Worm (Caenorhabditis elegans) whole organism, L1 larva: ENCODE data around the gene F48B9.8.
A peak's percentile ranks its signal among the peaks of the same experiment; 100 is the strongest.

Experiments
- C04F5.9 ChIP-seq: sonication (generic microtip); optimal IDR thresholded peaks from 2 replicates; lab custom pipeline; 2016; ENCODE audit warnings: missing genetic modification characterization, missing compliant biosample characterization
- C34B4.2 ChIP-seq: sonication (generic microtip); optimal IDR thresholded peaks from 2 replicates; lab custom pipeline; 2017; ENCODE audit warnings: mild to moderate bottlenecking, missing genetic modification characterization, missing compliant biosample characterization
- ama-1 ChIP-seq: fragments of 150-350 bp; optimal IDR thresholded peaks from 2 replicates; lab custom pipeline; 2014
- ceh-63 ChIP-seq: fragments of 200-800 bp; sonication (Bioruptor generic); optimal IDR thresholded peaks from 2 replicates; lab custom pipeline; 2018; ENCODE audit warnings: mild to moderate bottlenecking, missing genetic modification characterization, missing compliant biosample characterization
- ceh-8 ChIP-seq: fragments of 200-800 bp; sonication (Bioruptor generic); optimal IDR thresholded peaks from 2 replicates; lab custom pipeline; 2018; ENCODE audit warnings: mild to moderate bottlenecking, missing genetic modification characterization, moderate library complexity, missing compliant biosample characterization
- ceh-82 ChIP-seq, 3 experiments: fragments of 150-350 bp in 1 of 3; sonication (generic microtip) in 2 of 3; optimal IDR thresholded peaks; 2 replicates each; lab custom pipeline; 2014 to 2017; ENCODE audit warnings: missing biosample characterization in 3 of 3, missing genetic modification characterization in 3 of 3
- ces-1 ChIP-seq: fragments of 150-350 bp; optimal IDR thresholded peaks from 2 replicates; lab custom pipeline; 2014; ENCODE audit warnings: missing biosample characterization, missing genetic modification reagents, missing genetic modification characterization
- dsc-1 ChIP-seq: sonication (generic microtip); optimal IDR thresholded peaks from 2 replicates; lab custom pipeline; 2016; ENCODE audit warnings: mild to moderate bottlenecking, missing genetic modification characterization, missing compliant biosample characterization
- efl-1 ChIP-seq, 4 experiments: fragments of 150-350 bp; optimal IDR thresholded peaks in 3 of 4; peaks in 1 of 4; 1 replicate in 1 of 4; 2 replicates in 3 of 4; lab custom pipeline; 2014; ENCODE audit warnings: missing biosample characterization in 2 of 4, missing genetic modification characterization in 2 of 4, missing genetic modification reagents in 2 of 4
- elt-3 ChIP-seq, 6 experiments: fragments of 150-350 bp in 1 of 6; sonication (generic microtip); optimal IDR thresholded peaks; 2 replicates each; lab custom pipeline; 2017 to 2018; ENCODE audit warnings: missing biosample characterization in 6 of 6, missing genetic modification characterization in 6 of 6, inconsistent platforms in 1 of 6
- fkh-10 ChIP-seq: sonication (generic microtip); optimal IDR thresholded peaks from 2 replicates; lab custom pipeline; 2017; ENCODE audit warnings: missing biosample characterization, missing genetic modification reagents, missing genetic modification characterization
- fkh-4 ChIP-seq: sonication (generic microtip); optimal IDR thresholded peaks from 2 replicates; lab custom pipeline; 2016; ENCODE audit warnings: missing compliant biosample characterization, missing genetic modification characterization, borderline replicate concordance
- fkh-8 ChIP-seq: sonication (generic microtip); optimal IDR thresholded peaks from 2 replicates; lab custom pipeline; 2016; ENCODE audit warnings: mild to moderate bottlenecking, missing genetic modification characterization, missing compliant biosample characterization
- fos-1 ChIP-seq: fragments of 150-350 bp; optimal IDR thresholded peaks from 2 replicates; lab custom pipeline; 2014; ENCODE audit warnings: missing biosample characterization, missing genetic modification characterization
- hlh-17 ChIP-seq: fragments of 200-800 bp; sonication (Bioruptor generic); optimal IDR thresholded peaks from 2 replicates; lab custom pipeline; 2018; ENCODE audit warnings: missing genetic modification characterization, mild to moderate bottlenecking, missing compliant biosample characterization, moderate library complexity, borderline replicate concordance
- hpl-2 ChIP-seq: fragments of 150-350 bp; optimal IDR thresholded peaks from 2 replicates; lab custom pipeline; 2014; ENCODE audit warnings: missing biosample characterization, missing genetic modification reagents, missing genetic modification characterization
- irx-1 ChIP-seq: sonication (generic microtip); optimal IDR thresholded peaks from 2 replicates; lab custom pipeline; 2016; ENCODE audit warnings: missing genetic modification characterization, missing compliant biosample characterization
- jun-1 ChIP-seq: fragments of 150-350 bp; optimal IDR thresholded peaks from 2 replicates; lab custom pipeline; 2014; ENCODE audit warnings: missing biosample characterization, missing genetic modification reagents, missing genetic modification characterization
- lin-14 ChIP-seq: fragments of 200-800 bp; sonication (Bioruptor generic); optimal IDR thresholded peaks from 2 replicates; lab custom pipeline; 2018; ENCODE audit warnings: mild to moderate bottlenecking, missing genetic modification characterization, moderate library complexity, missing compliant biosample characterization
- lin-39 ChIP-seq: fragments of 150-350 bp; optimal IDR thresholded peaks from 2 replicates; lab custom pipeline; 2014; ENCODE audit warnings: missing biosample characterization, missing genetic modification reagents, missing genetic modification characterization
- lir-3 ChIP-seq: sonication (generic microtip); optimal IDR thresholded peaks from 2 replicates; lab custom pipeline; 2016; ENCODE audit warnings: mild to moderate bottlenecking, missing genetic modification characterization, moderate library complexity, missing compliant biosample characterization; ENCODE audit not compliant: poor library complexity
- lsy-2 ChIP-seq, 2 experiments: fragments of 150-350 bp; optimal IDR thresholded peaks; 2 replicates each; lab custom pipeline; 2014; ENCODE audit warnings: missing biosample characterization in 2 of 2, missing genetic modification characterization in 2 of 2
- mab-9 ChIP-seq: fragments of 200-800 bp; sonication (Bioruptor generic); IDR thresholded peaks from 2 replicates; pipeline ENCODE4 v1.3.6; 2022; ENCODE audit warnings: missing genetic modification reagents, missing genetic modification characterization, missing compliant biosample characterization
- nhr-11 ChIP-seq: fragments of 150-350 bp; optimal IDR thresholded peaks from 2 replicates; lab custom pipeline; 2014; ENCODE audit warnings: missing biosample characterization, missing genetic modification characterization
- nhr-20 ChIP-seq: sonication (generic microtip); optimal IDR thresholded peaks from 2 replicates; lab custom pipeline; 2016; ENCODE audit warnings: mild to moderate bottlenecking, missing genetic modification characterization, missing compliant biosample characterization
- nhr-237 ChIP-seq: fragments of 150-350 bp; optimal IDR thresholded peaks from 2 replicates; lab custom pipeline; 2014; ENCODE audit warnings: missing biosample characterization, missing genetic modification characterization
- nhr-47 ChIP-seq: sonication (generic microtip); optimal IDR thresholded peaks from 2 replicates; lab custom pipeline; 2016; ENCODE audit warnings: mild to moderate bottlenecking, missing genetic modification characterization, moderate library complexity, missing compliant biosample characterization
- nhr-71 ChIP-seq: sonication (generic microtip); optimal IDR thresholded peaks from 2 replicates; lab custom pipeline; 2016; ENCODE audit warnings: mild to moderate bottlenecking, missing genetic modification characterization, moderate library complexity, missing compliant biosample characterization
- nhr-77 ChIP-seq: fragments of 150-350 bp; optimal IDR thresholded peaks from 2 replicates; lab custom pipeline; 2014; ENCODE audit warnings: missing biosample characterization, missing genetic modification characterization
- nhr-85 ChIP-seq: sonication (generic microtip); peaks from one replicate; lab custom pipeline; 2016; ENCODE audit warnings: missing genetic modification characterization, inconsistent platforms, missing compliant biosample characterization
- pqm-1 ChIP-seq: sonication (generic microtip); optimal IDR thresholded peaks from 3 replicates; lab custom pipeline; 2017; ENCODE audit warnings: missing biosample characterization, missing genetic modification characterization
- skn-1 ChIP-seq: fragments of 150-350 bp; optimal IDR thresholded peaks from 2 replicates; lab custom pipeline; 2014; ENCODE audit warnings: missing biosample characterization, missing genetic modification characterization
- snu-23 ChIP-seq: sonication (generic microtip); optimal IDR thresholded peaks from 2 replicates; lab custom pipeline; 2016; ENCODE audit warnings: missing genetic modification characterization, missing compliant biosample characterization
- swsn-7 ChIP-seq: sonication (generic microtip); optimal IDR thresholded peaks from 2 replicates; lab custom pipeline; 2016; ENCODE audit warnings: missing genetic modification characterization, missing compliant biosample characterization
- tbx-2 ChIP-seq: sonication (generic microtip); optimal IDR thresholded peaks from 2 replicates; lab custom pipeline; 2016; ENCODE audit warnings: missing genetic modification characterization, missing compliant biosample characterization
- unc-86 ChIP-seq: sonication (generic microtip); optimal IDR thresholded peaks from 2 replicates; lab custom pipeline; 2016; ENCODE audit warnings: missing genetic modification characterization, missing compliant biosample characterization
- unc-98 ChIP-seq: fragments of 200-800 bp; sonication (Bioruptor generic); IDR thresholded peaks from 2 replicates; pipeline ENCODE4 v1.3.6; 2022; ENCODE audit warnings: missing genetic modification characterization, missing compliant biosample characterization
- zip-4 ChIP-seq: fragments of 200-800 bp; sonication (Bioruptor generic); optimal IDR thresholded peaks from 2 replicates; lab custom pipeline; 2018; ENCODE audit warnings: mild to moderate bottlenecking, missing genetic modification characterization, moderate library complexity, missing compliant biosample characterization

The F48B9.8 gene

ce11 chrX:2144236-2144635 lies 32.0 kb downstream of the F48B9.8 start:
- peak; percentile 23 for TF ChIP-seq dsc-1
- TF ChIP-seq fkh-8 (tag; lab: Kevin White, UChicago): peak; percentile 85
- peak; percentile 54 for TF ChIP-seq nhr-71 (tag; lab: Kevin White, UChicago)
- no peak for TF ChIP-seq elt-3 (tag; optimal IDR thresholded peaks at IDR 0.05; lab: Kevin White, UChicago)
- peak; percentile 33 for TF ChIP-seq nhr-47 (tag; lab: Kevin White, UChicago)
- TF ChIP-seq lin-14 (GFP tag; lab: Kevin White, UChicago): peak; percentile 5
- no peak for TF ChIP-seq fos-1
- TF ChIP-seq ceh-8 (GFP tag; lab: Kevin White, UChicago): peak; percentile 58
- TF ChIP-seq, all 84 proteins: peak for 6

ce11 chrX:2140610-2141009 lies 35.6 kb downstream of the F48B9.8 start:
- TF ChIP-seq ceh-82 (tag; optimal IDR thresholded peaks at IDR 0.05; lab: Kevin White, UChicago) (peak in 1 of 3 experiments; percentile 41), nhr-85 (no peak), nhr-20 (no peak), fkh-4 (no peak), snu-23 (peak; percentile 12), skn-1 (tag; lab: Kevin White, UChicago) (peak; percentile 42), lin-14 (GFP tag; lab: Kevin White, UChicago) (peak; percentile 49)

ce11 chrX:2138923-2139322 lies 37.3 kb downstream of the F48B9.8 start:
- TF ChIP-seq C04F5.9 (no peak), nhr-11 (tag; lab: Kevin White, UChicago) (no peak), nhr-77 (no peak), hlh-17 (GFP tag; lab: Kevin White, UChicago) (no peak), pqm-1 (tag; lab: Kevin White, UChicago) (no peak), ces-1 (GFP tag; lab: Kevin White, UChicago) (no peak), zip-4 (GFP tag; lab: Kevin White, UChicago) (no peak), lin-39 (tag; lab: Kevin White, UChicago) (no peak), nhr-237 (tag; lab: Kevin White, UChicago) (no peak), C34B4.2 (tag; lab: Kevin White, UChicago) (no peak), efl-1 (optimal IDR thresholded peaks at IDR 0.05; lab: Kevin White, UChicago) (no peak), efl-1 (GFP tag; optimal IDR thresholded peaks at IDR 0.05 in 1 of 2; lab: Kevin White, UChicago) (peak in 1 of 2 experiments; percentile 40), lir-3 (no peak), nhr-71 (tag; lab: Kevin White, UChicago) (peak; percentile 34), ceh-63 (no peak), tbx-2 (tag; lab: Kevin White, UChicago) (no peak), dsc-1 (peak; percentile 15), skn-1 (tag; lab: Kevin White, UChicago) (peak; percentile 19), unc-98 (no peak), lin-14 (GFP tag; lab: Kevin White, UChicago) (peak; percentile 86), swsn-7 (tag; lab: Kevin White, UChicago) (no peak), mab-9 (no peak), jun-1 (tag; lab: Kevin White, UChicago) (no peak), ama-1 (no peak), irx-1 (tag; lab: Kevin White, UChicago) (no peak), unc-86 (no peak), fos-1 (no peak), snu-23 (peak; percentile 17), fkh-10 (peak; percentile 91), lsy-2 (tag; optimal IDR thresholded peaks at IDR 0.05; lab: Kevin White, UChicago) (peak in 1 of 2 experiments; percentile 27)
- TF ChIP-seq, all 84 proteins: peak for 8

- no peak for TF ChIP-seq pqm-1 (tag; lab: Kevin White, UChicago)
- no peak for TF ChIP-seq lin-39 (tag; lab: Kevin White, UChicago)
- TF ChIP-seq mab-9: no peak
- no peak for TF ChIP-seq hpl-2 (GFP tag; lab: Kevin White, UChicago)
- TF ChIP-seq lin-14 (GFP tag; lab: Kevin White, UChicago): peak; percentile 32
- TF ChIP-seq nhr-85: no peak
Measured at ce11 chrX:2136937-2137336, 39.3 kb downstream of the F48B9.8 start.
